Worm (Caenorhabditis elegans): ENCODE data around the gene F01D5.10.

The F01D5.10 gene

DNA sequence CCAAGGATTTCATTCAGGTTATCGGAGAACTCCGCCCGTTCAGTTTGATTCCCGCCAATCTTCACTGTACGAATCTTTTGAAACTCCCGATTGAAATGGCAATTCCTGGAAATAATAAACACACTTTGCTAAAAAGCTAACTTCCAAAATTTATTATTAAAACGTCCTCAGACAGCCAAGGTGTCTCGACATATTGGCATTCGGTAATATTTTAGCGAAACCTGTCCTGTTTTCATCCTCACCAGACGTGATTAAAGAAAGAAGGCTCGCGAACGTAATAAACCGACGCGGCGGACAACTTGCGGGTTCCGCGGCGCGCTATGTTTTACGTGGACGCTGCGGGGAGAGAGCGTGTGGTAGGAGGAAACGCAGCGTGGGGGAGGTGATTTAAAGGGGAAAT lies 2.9 kb downstream of the F01D5.10 start (continued):
- TF ChIP-seq ztf-4 (tag; optimal IDR thresholded peaks at IDR 0.05) (peak; percentile 28), unc-55 (GFP tag; optimal IDR thresholded peaks at IDR 0.05) (peak; percentile 53), lin-11 (tag; optimal IDR thresholded peaks at IDR 0.05) (peak; percentile 63), sem-4 (tag; optimal IDR thresholded peaks at IDR 0.05) (no peak), dmd-4 (tag; optimal IDR thresholded peaks at IDR 0.05) (no peak), aly-2 (tag; optimal IDR thresholded peaks at IDR 0.05) (no peak), nhr-77 (tag; optimal IDR thresholded peaks at IDR 0.05) (peak; percentile 67), R02D3.7 (tag; optimal IDR thresholded peaks at IDR 0.05) (no peak), nhr-12 (tag; optimal IDR thresholded peaks at IDR 0.05) (no peak), mbf-1 (tag; optimal IDR thresholded peaks at IDR 0.05) (no peak), ztf-1 (GFP tag; conservative IDR thresholded peaks at IDR 0.05) (0 out of 2 replicates have a peak, but pooled peaks have one; percentile 80), nhr-25 (tag; optimal IDR thresholded peaks at IDR 0.05) (peak; percentile 45), nhr-129 (tag; optimal IDR thresholded peaks at IDR 0.05) (peak; percentile 46), sma-3 (GFP tag; optimal IDR thresholded peaks at IDR 0.05) (peak; percentile 96)

DNA sequence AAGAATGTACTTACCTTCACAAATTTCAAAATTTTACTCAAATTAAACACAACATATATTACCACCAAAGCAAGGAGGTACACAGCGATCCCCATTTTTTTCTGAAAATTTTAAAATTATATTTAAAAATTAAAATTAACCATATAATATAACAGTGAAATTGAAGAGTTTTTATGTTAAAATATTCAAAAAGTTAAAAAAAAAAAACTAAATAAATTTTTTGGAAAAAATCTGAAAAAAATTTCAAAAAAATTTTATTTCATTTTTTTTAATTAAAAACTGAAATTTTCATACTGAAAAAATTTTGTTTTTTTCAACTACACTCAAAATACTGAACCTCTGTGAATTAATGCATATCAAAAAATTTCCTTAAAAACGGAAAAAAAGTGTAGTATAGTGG lies 4.3 kb downstream of the F01D5.10 start, which contains the start of gene cyp-37A1:
Gene cyp-37A1, minus strand, starts transcription at position 101 of the 400 bp plus-strand sequence.
- TF ChIP-seq nhr-237 (tag; optimal IDR thresholded peaks at IDR 0.05) = no peak
- TF ChIP-seq nhr-25 (tag; optimal IDR thresholded peaks at IDR 0.05) = no peak
- no peak for TF ChIP-seq crh-2 (tag; optimal IDR thresholded peaks at IDR 0.05)
- TF ChIP-seq skn-1 (tag; optimal IDR thresholded peaks at IDR 0.05) = no peak
- no peak for TF ChIP-seq unc-39 (tag; optimal IDR thresholded peaks at IDR 0.05)
- TF ChIP-seq lin-39 (tag; optimal IDR thresholded peaks at IDR 0.05) = no peak
- TF ChIP-seq mbf-1 (tag; optimal IDR thresholded peaks at IDR 0.05) = no peak
- TF ChIP-seq nhr-21 (tag; optimal IDR thresholded peaks at IDR 0.05) = no peak

DNA sequence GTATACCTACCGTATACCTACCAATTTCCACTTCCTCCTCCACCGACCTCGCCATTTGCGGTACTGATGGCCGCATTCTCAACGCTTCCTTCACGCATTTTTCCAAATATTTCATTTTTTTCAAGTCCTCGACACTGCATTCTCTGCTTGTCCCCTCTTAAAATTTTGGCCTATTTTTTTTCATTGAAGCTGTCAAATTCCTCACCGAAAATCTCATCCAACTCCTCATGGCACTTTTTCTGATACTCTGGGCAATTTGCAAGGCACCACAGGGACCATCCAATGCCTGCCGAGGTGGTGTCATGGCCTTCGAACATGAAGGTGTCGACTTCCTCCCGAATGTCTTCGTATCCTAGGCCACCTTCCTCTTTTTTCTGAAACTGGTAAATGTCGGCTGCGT lies 6.5 kb downstream of the F01D5.10 start:
- no peak for TF ChIP-seq R02D3.7 (tag; optimal IDR thresholded peaks at IDR 0.05)
- TF ChIP-seq nhr-10 (tag; optimal IDR thresholded peaks at IDR 0.05) = no peak
- no peak for TF ChIP-seq F13H6.1 (tag; optimal IDR thresholded peaks at IDR 0.05)

DNA sequence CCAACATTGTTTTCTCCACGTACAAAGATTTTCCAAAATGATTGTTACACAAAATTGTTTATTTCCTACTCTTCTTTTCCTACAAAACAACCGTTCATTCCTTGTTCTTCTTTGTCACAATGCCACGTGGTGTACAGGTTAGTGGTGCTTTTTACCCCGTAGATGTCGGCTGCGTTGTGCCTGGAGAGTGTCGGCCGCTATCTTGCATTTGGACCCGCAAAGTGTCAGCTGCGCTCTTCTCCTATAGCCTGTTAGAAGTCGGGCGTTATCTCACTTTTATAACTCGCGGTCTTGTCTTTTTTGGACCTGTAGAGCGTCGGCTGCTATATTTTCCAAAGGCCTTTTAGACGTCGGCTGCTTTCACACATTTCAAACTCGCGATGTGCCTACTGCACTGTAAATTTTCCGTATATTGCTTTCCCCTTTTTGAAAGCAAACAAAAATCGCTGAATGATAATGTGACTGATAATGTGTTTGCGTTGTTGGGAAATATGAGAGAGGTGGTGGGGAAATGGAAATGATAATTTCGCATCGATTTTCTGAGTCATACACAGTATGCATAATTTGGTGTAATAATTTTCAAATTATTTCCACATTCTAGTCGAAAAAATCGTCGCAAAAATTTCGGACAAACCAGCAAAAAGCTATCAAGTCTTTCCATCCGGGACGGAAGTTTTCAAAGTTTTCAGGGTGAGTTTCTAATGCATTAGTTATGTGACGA lies 10.3 kb downstream of the F01D5.10 start, which contains the start of gene F01D5.8:
Gene F01D5.8, plus strand, starts transcription at position 51 of the 721 bp plus-strand sequence.
- TF ChIP-seq nhr-129 (tag; optimal IDR thresholded peaks at IDR 0.05) (no peak), nhr-237 (tag; optimal IDR thresholded peaks at IDR 0.05) (no peak), fos-1 (tag; optimal IDR thresholded peaks at IDR 0.05) (peak; percentile 75), blmp-1 (tag; optimal IDR thresholded peaks at IDR 0.05; ENCODE audit: insufficient read depth) (no peak), nhr-10 (tag; optimal IDR thresholded peaks at IDR 0.05) (no peak), C34F6.9 (tag; optimal IDR thresholded peaks at IDR 0.05) (no peak), nhr-6 (tag; optimal IDR thresholded peaks at IDR 0.05) (no peak), ZK546.5 (tag; optimal IDR thresholded peaks at IDR 0.05) (no peak), R02D3.7 (tag; optimal IDR thresholded peaks at IDR 0.05) (no peak), snpc-4 (tag; optimal IDR thresholded peaks at IDR 0.05) (peak; percentile 47), ama-1 (optimal IDR thresholded peaks at IDR 0.05) (no peak), ztf-1 (GFP tag; conservative IDR thresholded peaks at IDR 0.05) (no peak)

DNA sequence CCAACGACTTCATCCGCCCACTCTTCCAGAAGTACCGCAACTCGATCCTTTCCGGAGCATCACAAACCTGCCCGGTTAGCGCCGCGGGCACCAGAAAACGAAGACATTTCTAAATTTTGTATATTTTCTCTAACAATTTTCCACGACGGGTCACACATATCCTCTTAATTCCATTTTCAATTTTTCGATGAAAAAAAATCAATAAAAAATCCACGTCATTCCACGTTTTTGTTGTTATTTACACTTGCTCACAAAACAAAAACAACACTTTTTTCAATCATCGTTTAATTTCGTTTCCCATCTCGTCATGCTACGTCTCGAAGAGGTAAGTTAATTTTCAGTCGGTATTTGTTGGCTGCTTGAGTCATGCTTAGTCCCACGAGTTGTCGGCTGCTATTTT lies 12.8 kb downstream of the F01D5.10 start, which contains the start of gene F01D5.7:
Gene F01D5.7, plus strand, starts transcription at position 301 of the 400 bp plus-strand sequence.
- no peak for TF ChIP-seq nhr-129 (tag; optimal IDR thresholded peaks at IDR 0.05)
- no peak for TF ChIP-seq ceh-16 (tag; optimal IDR thresholded peaks at IDR 0.05)

DNA sequence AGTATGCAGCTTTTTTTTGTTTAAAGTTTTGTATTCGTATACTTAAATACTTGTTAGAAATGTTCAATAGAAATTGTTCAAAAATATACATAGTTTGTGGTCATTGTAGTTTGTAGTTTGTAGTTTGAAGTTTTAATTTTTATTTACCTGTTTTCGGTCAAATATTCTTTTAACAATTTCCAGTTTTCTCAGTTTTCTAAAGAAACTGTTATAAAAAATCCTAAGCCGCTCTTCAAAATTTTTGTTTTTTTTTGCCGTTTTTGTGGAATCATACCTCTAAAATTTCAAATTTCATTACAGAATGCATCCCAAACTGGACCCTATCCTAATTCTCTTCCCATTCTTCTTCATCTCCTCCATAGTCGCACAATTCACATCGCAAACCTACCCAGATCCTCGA lies 14.9 kb downstream of the F01D5.10 start, which contains the start of gene F01D5.6:
Gene F01D5.6, plus strand, starts transcription at position 301 of the 400 bp plus-strand sequence.
- TF ChIP-seq R02D3.7 (tag; optimal IDR thresholded peaks at IDR 0.05) (no peak), alr-1 (tag; optimal IDR thresholded peaks at IDR 0.05) (no peak), snpc-4 (tag; optimal IDR thresholded peaks at IDR 0.05) (no peak), nhr-6 (tag; optimal IDR thresholded peaks at IDR 0.05) (no peak), ceh-16 (tag; optimal IDR thresholded peaks at IDR 0.05) (no peak), ceh-82 (tag; optimal IDR thresholded peaks at IDR 0.05) (no peak)

Measured in whole organism, L2 larva.